Fruit fly (Drosophila melanogaster) Kc167 (cell line): Measurements from ENCODE around the gene CG33689.

Experiments used
- Myc ChIP-seq: fragments of >200 bp; optimal IDR thresholded peaks from 2 replicates; lab custom pipeline; 2017; ENCODE audit warnings: missing external identifiers
- Sin3A ChIP-seq: fragments of >200 bp; optimal IDR thresholded peaks from 2 replicates; lab custom pipeline; 2018; ENCODE audit warnings: missing external identifiers
- h ChIP-seq: fragments of >200 bp; optimal IDR thresholded peaks from 3 replicates; lab custom pipeline; 2018; ENCODE audit warnings: missing external identifiers
- insv ChIP-seq: fragments of >200 bp; optimal IDR thresholded peaks from 3 replicates; lab custom pipeline; 2018; ENCODE audit warnings: missing external identifiers
- psq ChIP-seq: fragments of >200 bp; optimal IDR thresholded peaks from 2 replicates; lab custom pipeline; 2017; ENCODE audit warnings: missing external identifiers
- ttk ChIP-seq: sonication (Bioruptor generic); optimal IDR thresholded peaks from 2 replicates; lab custom pipeline; 2017; ENCODE audit warnings: missing external identifiers

The CG33689 gene

dm6 chr3L:16201028-16201427 is 999 bp downstream of the CG33689 start, which contains the start of gene dls:
dls (plus strand) TSS chr3L:16201328.
- no peak for TF ChIP-seq Myc
- TF ChIP-seq Sin3A (lab: Kevin White, UChicago): no peak
- no peak for TF ChIP-seq insv
- no peak for TF ChIP-seq ttk (lab: Kevin White, UChicago)
- TF ChIP-seq psq (lab: Kevin White, UChicago): no peak
- TF ChIP-seq h: no peak

DNA sequence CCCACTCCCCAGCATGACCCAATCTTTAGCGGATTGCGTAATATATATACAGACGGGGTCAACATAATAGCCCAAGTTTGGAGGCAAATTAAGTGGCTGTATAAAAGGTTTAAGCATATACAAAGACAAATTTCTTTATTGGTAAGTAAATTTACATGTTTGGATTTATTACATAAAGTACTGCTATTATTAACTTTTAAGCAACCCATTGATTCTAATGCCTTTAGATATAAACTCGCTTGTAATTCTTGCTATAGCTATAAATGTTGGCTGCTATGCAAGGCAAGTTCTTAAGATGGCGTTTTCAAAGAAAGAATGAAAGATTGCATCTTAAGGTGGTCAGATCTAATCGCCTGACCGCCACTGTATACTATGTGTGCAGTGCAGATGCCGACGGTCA is 2.5 kb downstream of the CG33689 start:
- TF ChIP-seq Myc (no peak), Sin3A (lab: Kevin White, UChicago) (no peak), insv (no peak), h (no peak), ttk (lab: Kevin White, UChicago) (no peak), psq (lab: Kevin White, UChicago) (no peak)

- no peak for TF ChIP-seq ttk (lab: Kevin White, UChicago)
- TF ChIP-seq Myc: no peak
These were observed 3.2 kb downstream of the CG33689 start for dm6 chr3L:16203236-16203635.

- no peak for TF ChIP-seq insv
- TF ChIP-seq h: no peak
- TF ChIP-seq ttk (lab: Kevin White, UChicago): no peak
- no peak for TF ChIP-seq psq (lab: Kevin White, UChicago)
These were observed 4.1 kb downstream of the CG33689 start for dm6 chr3L:16204128-16204527.

- no peak for TF ChIP-seq ttk (lab: Kevin White, UChicago)
- no peak for TF ChIP-seq psq (lab: Kevin White, UChicago)
These were observed 8.2 kb downstream of the CG33689 start for dm6 chr3L:16208053-16208838.

- TF ChIP-seq ttk (lab: Kevin White, UChicago): no peak
- TF ChIP-seq Myc: no peak
- no peak for TF ChIP-seq h
- TF ChIP-seq insv: no peak
- TF ChIP-seq psq (lab: Kevin White, UChicago): no peak
- no peak for TF ChIP-seq Sin3A (lab: Kevin White, UChicago)
These were observed 9.0 kb downstream of the CG33689 start for dm6 chr3L:16208839-16209612.

DNA sequence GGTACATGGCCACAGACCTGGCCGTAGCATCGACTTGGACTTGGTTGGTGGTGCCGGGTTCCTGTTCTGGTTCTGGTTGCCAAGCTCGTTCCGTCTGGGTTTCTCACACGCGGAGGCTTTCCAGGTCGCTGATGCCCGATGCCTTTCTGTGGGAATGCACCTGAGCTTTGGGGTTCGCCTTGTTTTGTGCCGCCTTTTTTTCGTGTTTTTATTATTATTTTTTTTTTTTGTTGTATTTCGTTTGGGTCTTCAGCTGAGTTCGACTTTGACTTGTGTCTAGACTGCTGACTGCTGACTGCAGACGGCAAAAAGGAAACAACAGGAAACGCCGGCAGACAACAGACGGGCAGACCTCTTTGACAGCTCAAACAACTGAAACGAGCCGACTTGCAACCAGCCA is 9.6 kb downstream of the CG33689 start:
- no peak for TF ChIP-seq ttk (lab: Kevin White, UChicago)
- TF ChIP-seq Sin3A (lab: Kevin White, UChicago): no peak
- no peak for TF ChIP-seq h
- no peak for TF ChIP-seq psq (lab: Kevin White, UChicago)
- no peak for TF ChIP-seq insv
- no peak for TF ChIP-seq Myc

DNA sequence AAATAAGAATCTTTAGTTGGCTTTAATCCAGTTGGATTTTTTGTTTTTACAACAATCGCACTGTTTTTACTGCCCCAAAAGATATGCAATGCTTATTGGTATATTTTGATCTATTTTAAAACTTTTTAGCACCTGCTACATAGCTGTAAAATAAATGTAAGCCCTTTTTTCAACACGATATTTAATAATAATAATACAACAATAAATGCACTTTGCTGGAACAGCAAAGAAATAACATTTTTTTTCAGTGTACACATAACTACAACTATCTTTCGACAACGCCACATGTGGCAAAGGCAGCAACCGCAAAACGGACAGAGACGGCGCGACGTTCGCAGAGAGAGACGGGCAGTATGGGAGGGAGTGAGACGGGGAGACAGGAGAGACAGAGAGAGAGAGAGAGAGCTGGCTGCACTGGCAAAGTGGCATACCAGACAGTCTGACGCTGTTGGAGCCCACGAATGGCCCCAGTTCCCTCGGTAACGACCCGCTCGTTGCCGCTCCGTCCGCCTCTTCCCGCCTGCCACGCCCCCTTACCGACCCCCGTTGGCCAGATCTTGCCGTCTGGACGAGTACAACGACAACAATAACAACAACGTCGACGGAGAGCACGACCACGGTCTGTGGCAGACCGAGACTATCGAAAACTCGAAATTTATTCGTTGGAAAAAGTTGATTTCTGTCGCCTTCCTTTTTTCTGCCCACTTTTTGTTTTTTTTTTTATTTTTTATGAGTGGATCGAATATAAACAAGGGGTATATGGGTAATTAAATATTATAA is 11.3 kb downstream of the CG33689 start:
- no peak for TF ChIP-seq psq (lab: Kevin White, UChicago)
- TF ChIP-seq h: no peak
- TF ChIP-seq ttk (lab: Kevin White, UChicago): no peak
- TF ChIP-seq insv: no peak
- no peak for TF ChIP-seq Myc
- TF ChIP-seq Sin3A (lab: Kevin White, UChicago): no peak

- no peak for TF ChIP-seq ttk (lab: Kevin White, UChicago)
These were observed 11.9 kb downstream of the CG33689 start for dm6 chr3L:16211936-16212287.

- TF ChIP-seq insv (no peak), Sin3A (lab: Kevin White, UChicago) (no peak), h (no peak), psq (lab: Kevin White, UChicago) (no peak), ttk (lab: Kevin White, UChicago) (no peak), Myc (no peak)
These were observed 13.2 kb downstream of the CG33689 start for dm6 chr3L:16213201-16213600.

dm6 chr3L:16214533-16215207 is 14.6 kb downstream of the CG33689 start:
- TF ChIP-seq insv (no peak), Sin3A (lab: Kevin White, UChicago) (no peak)

dm6 chr3L:16215411-16215810 is 15.4 kb downstream of the CG33689 start:
- no peak for TF ChIP-seq h
- no peak for TF ChIP-seq insv
- no peak for TF ChIP-seq Myc
- no peak for TF ChIP-seq Sin3A (lab: Kevin White, UChicago)
- TF ChIP-seq ttk (lab: Kevin White, UChicago): no peak
- TF ChIP-seq psq (lab: Kevin White, UChicago): no peak
